Fruit fly (Drosophila melanogaster) whole organism, embryonic: ENCODE data around the gene CG34353.

Experiments
- Awh ChIP-seq: fragments of 200-800 bp; sonication (Bioruptor generic); IDR thresholded peaks from 2 replicates; pipeline ENCODE4, ENCODE4 v1.3.6; 2022; ENCODE audit warnings: missing biosample characterization, missing genetic modification characterization
- Bgb ChIP-seq: fragments of 200-800 bp; sonication (Bioruptor generic); IDR thresholded peaks from 2 replicates; pipeline ENCODE4 v1.3.6; 2022; ENCODE audit warnings: missing biosample characterization, missing genetic modification characterization; ENCODE audit not compliant: partially characterized antibody
- Bteb2 ChIP-seq: fragments of 200-800 bp; sonication (Bioruptor generic); optimal IDR thresholded peaks from 2 replicates; lab custom pipeline; 2016; ENCODE audit warnings: missing biosample characterization, missing genetic modification characterization
- CG10979 ChIP-seq: fragments of 200-800 bp; sonication (Bioruptor generic); optimal IDR thresholded peaks from 2 replicates; lab custom pipeline; 2018; ENCODE audit warnings: missing biosample characterization, mild to moderate bottlenecking, missing genetic modification characterization, moderate library complexity
- CG11696 ChIP-seq: fragments of 200-800 bp; sonication (Bioruptor generic); IDR thresholded peaks from 2 replicates; pipeline ENCODE4 v1.3.6; 2022; ENCODE audit warnings: missing biosample characterization, missing genetic modification characterization
- CG12659 ChIP-seq: fragments of 200-800 bp; sonication (Bioruptor generic); optimal IDR thresholded peaks from 3 replicates; lab custom pipeline; 2017; ENCODE audit warnings: mild to moderate bottlenecking, missing biosample characterization, missing genetic modification reagents, missing genetic modification characterization
- CG13296 ChIP-seq: fragments of 200-800 bp; sonication (Bioruptor generic); optimal IDR thresholded peaks from 3 replicates; lab custom pipeline; 2018; ENCODE audit warnings: missing biosample characterization, mild to moderate bottlenecking, missing genetic modification characterization
- CG13624 ChIP-seq: fragments of 200-800 bp; sonication (Bioruptor generic); optimal IDR thresholded peaks from 2 replicates; lab custom pipeline; 2016; ENCODE audit warnings: missing biosample characterization, missing genetic modification characterization
- CG14014 ChIP-seq: fragments of 200-800 bp; sonication (Bioruptor generic); IDR thresholded peaks from 2 replicates; pipeline ENCODE4 v1.3.6; 2022; ENCODE audit warnings: missing biosample characterization, missing genetic modification characterization
- CG15011 ChIP-seq: fragments of 200-800 bp; sonication (Bioruptor generic); optimal IDR thresholded peaks from 3 replicates; lab custom pipeline; 2018; ENCODE audit warnings: missing biosample characterization, mild to moderate bottlenecking, missing genetic modification characterization
- CG15514 ChIP-seq: fragments of 200-800 bp; sonication (Bioruptor generic); optimal IDR thresholded peaks from 3 replicates; lab custom pipeline; 2017; ENCODE audit warnings: missing biosample characterization, missing genetic modification characterization, mild to moderate bottlenecking, moderate library complexity, missing genetic modification reagents
- CG17568 ChIP-seq: fragments of 200-800 bp; sonication (Bioruptor generic); optimal IDR thresholded peaks from 2 replicates; lab custom pipeline; 2018; ENCODE audit warnings: missing biosample characterization, mild to moderate bottlenecking, missing genetic modification characterization, moderate library complexity
- CG17912 ChIP-seq: fragments of 200-800 bp; sonication (Bioruptor generic); optimal IDR thresholded peaks from 2 replicates; lab custom pipeline; 2018; ENCODE audit warnings: missing biosample characterization, mild to moderate bottlenecking, missing genetic modification characterization
- CG18262 ChIP-seq: fragments of 200-800 bp; optimal IDR thresholded peaks from 3 replicates; lab custom pipeline; 2019; ENCODE audit warnings: missing biosample characterization, mild to moderate bottlenecking, missing genetic modification characterization, moderate library complexity
- CG18764 ChIP-seq: fragments of 200-800 bp; sonication (Bioruptor generic); optimal IDR thresholded peaks from 3 replicates; lab custom pipeline; 2016; ENCODE audit warnings: missing biosample characterization, missing genetic modification characterization
- CG33557 ChIP-seq: fragments of 200-800 bp; sonication (Bioruptor generic); optimal IDR thresholded peaks from 2 replicates; lab custom pipeline; 2019; ENCODE audit warnings: missing biosample characterization, mild to moderate bottlenecking, missing genetic modification characterization, moderate library complexity
- CG6175 ChIP-seq: fragments of 200-800 bp; sonication (Bioruptor generic); IDR thresholded peaks from 3 replicates; pipeline ENCODE4 v1.3.6; 2022; ENCODE audit warnings: missing biosample characterization, missing genetic modification characterization
- CG6813 ChIP-seq: fragments of 200-800 bp; sonication (Bioruptor generic); optimal IDR thresholded peaks from 2 replicates; lab custom pipeline; 2017; ENCODE audit warnings: missing biosample characterization, missing genetic modification characterization, mild to moderate bottlenecking, moderate library complexity, missing genetic modification reagents
- CG8089 ChIP-seq: fragments of 200-800 bp; sonication (Bioruptor generic); optimal IDR thresholded peaks from 3 replicates; lab custom pipeline; 2016; ENCODE audit warnings: missing biosample characterization, missing genetic modification characterization
- CG8765 ChIP-seq: fragments of 200-800 bp; sonication (Bioruptor generic); IDR thresholded peaks from 2 replicates; pipeline ENCODE4 v1.3.6; 2022; ENCODE audit warnings: missing biosample characterization, missing genetic modification characterization
- CG9797 ChIP-seq: fragments of 200-800 bp; sonication (Bioruptor generic); optimal IDR thresholded peaks from 3 replicates; lab custom pipeline; 2018; ENCODE audit warnings: missing biosample characterization, mild to moderate bottlenecking, missing genetic modification characterization
- CG9932 ChIP-seq: fragments of 200-800 bp; sonication (Bioruptor generic); IDR thresholded peaks from 2 replicates; pipeline ENCODE4 v1.3.6; 2022; ENCODE audit warnings: missing biosample characterization, missing genetic modification characterization
- CTCF ChIP-seq: fragments of 200-800 bp; sonication (Bioruptor generic); optimal IDR thresholded peaks from 2 replicates; lab custom pipeline; 2017; ENCODE audit warnings: missing biosample characterization, mild to moderate bottlenecking, missing genetic modification characterization, moderate library complexity
- Chrac-16 ChIP-seq: fragments of 200-800 bp; sonication (Bioruptor generic); optimal IDR thresholded peaks from 3 replicates; lab custom pipeline; 2016; ENCODE audit warnings: missing biosample characterization, missing genetic modification characterization
- CrebB ChIP-seq: fragments of 200-800 bp; sonication (Bioruptor generic); optimal IDR thresholded peaks from 3 replicates; lab custom pipeline; 2018; ENCODE audit warnings: missing biosample characterization, mild to moderate bottlenecking, missing genetic modification characterization
- E2f1 ChIP-seq: fragments of 200-800 bp; sonication (Bioruptor generic); IDR thresholded peaks from 2 replicates; pipeline ENCODE4 v1.3.6; 2022; ENCODE audit warnings: missing biosample characterization, missing genetic modification characterization
- Eip74EF ChIP-seq, 2 experiments: fragments of 200-800 bp in 1 of 2; fragments of >200 bp in 1 of 2; sonication (Bioruptor generic) in 1 of 2; optimal IDR thresholded peaks; 2 replicates each; lab custom pipeline; 2017 to 2019; ENCODE audit warnings: missing biosample characterization in 2 of 2, missing genetic modification characterization in 2 of 2, mild to moderate bottlenecking in 1 of 2, moderate library complexity in 1 of 2
- Ets65A ChIP-seq: fragments of 200-800 bp; sonication (Bioruptor generic); peaks from one replicate; lab custom pipeline; 2016; ENCODE audit warnings: missing biosample characterization, missing genetic modification characterization
- H15 ChIP-seq: fragments of 200-800 bp; sonication (Bioruptor generic); IDR thresholded peaks from 3 replicates; pipeline ENCODE4 v1.3.6; 2022; ENCODE audit warnings: missing biosample characterization, missing genetic modification characterization
- Hsf ChIP-seq: fragments of 200-800 bp; sonication (Bioruptor generic); optimal IDR thresholded peaks from 3 replicates; lab custom pipeline; 2016; ENCODE audit warnings: missing biosample characterization, missing genetic modification characterization
- NC2α ChIP-seq: fragments of 200-800 bp; sonication (Bioruptor generic); optimal IDR thresholded peaks from 2 replicates; lab custom pipeline; 2016; ENCODE audit warnings: missing biosample characterization, missing genetic modification characterization
- NK7.1 ChIP-seq: fragments of 200-800 bp; sonication (Bioruptor generic); optimal IDR thresholded peaks from 3 replicates; lab custom pipeline; 2016; ENCODE audit warnings: missing biosample characterization, missing genetic modification characterization
- Pdp1 ChIP-seq, 2 experiments: fragments of 200-800 bp; sonication (Bioruptor generic); optimal IDR thresholded peaks; 3 replicates each; lab custom pipeline; 2016; ENCODE audit warnings: missing biosample characterization in 2 of 2, missing genetic modification characterization in 2 of 2, mild to moderate bottlenecking in 1 of 2, moderate library complexity in 1 of 2
- Sry-β ChIP-seq: fragments of 200-800 bp; sonication (Bioruptor generic); optimal IDR thresholded peaks from 2 replicates; lab custom pipeline; 2018; ENCODE audit warnings: missing biosample characterization, mild to moderate bottlenecking, missing genetic modification characterization, moderate library complexity
- Vsx1 ChIP-seq: fragments of 200-800 bp; sonication (Bioruptor generic); optimal IDR thresholded peaks from 2 replicates; lab custom pipeline; 2017; ENCODE audit warnings: missing biosample characterization, mild to moderate bottlenecking, missing genetic modification characterization, missing genetic modification reagents
- ato ChIP-seq: fragments of 200-800 bp; sonication (Bioruptor generic); IDR thresholded peaks from 2 replicates; pipeline ENCODE4 v1.3.6; 2022; ENCODE audit warnings: missing biosample characterization, missing genetic modification characterization; ENCODE audit not compliant: partially characterized antibody
- bcd ChIP-seq: fragments of 200-800 bp; sonication (Bioruptor generic); optimal IDR thresholded peaks from 2 replicates; lab custom pipeline; 2017; ENCODE audit warnings: missing biosample characterization, mild to moderate bottlenecking, missing genetic modification characterization
- chn ChIP-seq: fragments of 200-800 bp; sonication (Bioruptor generic); optimal IDR thresholded peaks from 2 replicates; lab custom pipeline; 2016; ENCODE audit warnings: missing biosample characterization, missing genetic modification characterization
- disco-r ChIP-seq: fragments of 200-800 bp; sonication (Bioruptor generic); optimal IDR thresholded peaks from 2 replicates; lab custom pipeline; 2016; ENCODE audit warnings: missing biosample characterization, missing genetic modification characterization
- dmrt99B ChIP-seq: fragments of 200-800 bp; sonication (Bioruptor generic); optimal IDR thresholded peaks from 2 replicates; lab custom pipeline; 2018; ENCODE audit warnings: missing biosample characterization, mild to moderate bottlenecking, missing genetic modification characterization, moderate library complexity
- gce ChIP-seq: fragments of 200-800 bp; sonication (Bioruptor generic); IDR thresholded peaks from 3 replicates; pipeline ENCODE4 v1.3.6; 2022; ENCODE audit warnings: missing biosample characterization, missing genetic modification characterization
- gsb-n ChIP-seq: fragments of 200-800 bp; sonication (Bioruptor generic); optimal IDR thresholded peaks from 3 replicates; lab custom pipeline; 2018; ENCODE audit warnings: missing biosample characterization, mild to moderate bottlenecking, missing genetic modification characterization
- ham ChIP-seq: fragments of 200-800 bp; sonication (Bioruptor generic); IDR thresholded peaks from 2 replicates; pipeline ENCODE4 v1.3.6; 2022; ENCODE audit warnings: missing biosample characterization, missing genetic modification characterization
- hth ChIP-seq: fragments of >200 bp; optimal IDR thresholded peaks from 2 replicates; lab custom pipeline; 2017; ENCODE audit warnings: inconsistent platforms
- nerfin-1 ChIP-seq: fragments of 200-800 bp; sonication (Bioruptor generic); optimal IDR thresholded peaks from 3 replicates; lab custom pipeline; 2019; ENCODE audit warnings: missing biosample characterization, mild to moderate bottlenecking, missing genetic modification characterization, moderate library complexity
- psq ChIP-seq: fragments of 200-800 bp; sonication (Bioruptor generic); optimal IDR thresholded peaks from 2 replicates; lab custom pipeline; 2017; ENCODE audit warnings: missing biosample characterization, missing genetic modification characterization
- pzg ChIP-seq: fragments of 200-800 bp; sonication (Bioruptor generic); optimal IDR thresholded peaks from 3 replicates; lab custom pipeline; 2018; ENCODE audit warnings: missing biosample characterization, mild to moderate bottlenecking, missing genetic modification characterization, moderate library complexity
- sug ChIP-seq: fragments of 200-800 bp; optimal IDR thresholded peaks from 2 replicates; lab custom pipeline; 2019; ENCODE audit warnings: missing biosample characterization, mild to moderate bottlenecking, missing genetic modification characterization, moderate library complexity
- wek ChIP-seq: fragments of 200-800 bp; sonication (Bioruptor generic); optimal IDR thresholded peaks from 3 replicates; lab custom pipeline; 2018; ENCODE audit warnings: missing biosample characterization, mild to moderate bottlenecking, missing genetic modification characterization, moderate library complexity
- zfh2 ChIP-seq: fragments of 200-800 bp; sonication (Bioruptor generic); optimal IDR thresholded peaks from 2 replicates; lab custom pipeline; 2016; ENCODE audit warnings: missing biosample characterization, missing genetic modification characterization

Gene CG34353

DNA sequence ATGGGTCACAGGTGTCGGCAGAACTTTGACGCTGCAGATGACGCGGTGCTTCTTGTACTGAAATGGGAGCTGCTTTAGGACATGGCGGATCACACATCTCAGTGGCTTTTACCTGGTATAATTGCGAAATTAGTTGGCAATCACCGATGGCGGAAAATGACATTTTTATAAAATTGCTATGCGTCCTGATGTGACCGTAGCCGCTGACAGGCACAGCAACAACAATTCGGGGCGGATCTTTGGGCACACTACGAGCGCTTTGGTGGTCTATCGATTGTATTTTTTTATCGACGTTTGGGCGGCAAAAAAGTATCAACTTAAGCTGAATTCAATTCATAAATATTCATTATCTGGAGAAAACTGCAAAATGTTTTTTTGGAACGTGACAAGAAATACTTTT, 48.2 kb upstream of the CG34353 start, which contains the start of gene CG4951 (continued):
- no peak for TF ChIP-seq CG8089 (GFP tag; lab: Kevin White, UChicago)
- TF ChIP-seq CG15514 (GFP tag; lab: Kevin White, UChicago) = peak; percentile 68
- no peak for TF ChIP-seq CrebB (tag; lab: Kevin White, UChicago)
- TF ChIP-seq NK7.1 (GFP tag; lab: Kevin White, UChicago) = no peak
- TF ChIP-seq CG17912 = no peak
- TF ChIP-seq wek (GFP tag; lab: Kevin White, UChicago) = no peak
- peak; percentile 91 for TF ChIP-seq pzg (GFP tag; lab: Kevin White, UChicago)
- TF ChIP-seq CG6175 = no peak
- TF ChIP-seq CG8765 (GFP tag; lab: Robert Waterston, UW) = no peak
- peak; percentile 95 for TF ChIP-seq CG9797 (GFP tag; lab: Kevin White, UChicago)
- no peak for TF ChIP-seq CG14014
- TF ChIP-seq bcd (GFP tag; lab: Kevin White, UChicago) = no peak
- TF ChIP-seq CG18764 (GFP tag; lab: Kevin White, UChicago) = no peak
- no peak for TF ChIP-seq ham (GFP tag; lab: Robert Waterston, UW)
- no peak for TF ChIP-seq Ets65A (GFP tag; lab: Kevin White, UChicago)
- TF ChIP-seq Awh (GFP tag; lab: Robert Waterston, UW) = no peak
- no peak for TF ChIP-seq Hsf (GFP tag; lab: Kevin White, UChicago)
- TF ChIP-seq chn (GFP tag; lab: Kevin White, UChicago) = no peak
- no peak for TF ChIP-seq Eip74EF (GFP tag; optimal IDR thresholded peaks at IDR 0.05; lab: Kevin White, UChicago)
- TF ChIP-seq CG11696 (GFP tag; lab: Robert Waterston, UW) = no peak
- TF ChIP-seq CG15011 = no peak
- no peak for TF ChIP-seq H15 (GFP tag; lab: Robert Waterston, UW)
- TF ChIP-seq CG17568 (GFP tag; lab: Kevin White, UChicago) = no peak
- no peak for TF ChIP-seq zfh2 (GFP tag; lab: Kevin White, UChicago)
- TF ChIP-seq CG10979 (tag; lab: Kevin White, UChicago) = no peak
- no peak for TF ChIP-seq CTCF (GFP tag; lab: Kevin White, UChicago)
- no peak for TF ChIP-seq gce
- TF ChIP-seq CG13624 (GFP tag; lab: Kevin White, UChicago) = no peak
- TF ChIP-seq NC2α (GFP tag; lab: Kevin White, UChicago) = no peak
- no peak for TF ChIP-seq disco-r (GFP tag; lab: Kevin White, UChicago)
- peak; percentile 61 for TF ChIP-seq Bgb (GFP tag; lab: Robert Waterston, UW)
- TF ChIP-seq Pdp1 (GFP tag; optimal IDR thresholded peaks at IDR 0.05; lab: Kevin White, UChicago) = no peak
- no peak for TF ChIP-seq CG18262 (tag; lab: Kevin White, UChicago)
- no peak for TF ChIP-seq CG33557 (GFP tag; lab: Kevin White, UChicago)
- no peak for TF ChIP-seq Vsx1 (GFP tag; lab: Kevin White, UChicago)
- TF ChIP-seq gsb-n (tag; lab: Kevin White, UChicago) = no peak
- TF ChIP-seq ato (GFP tag; lab: Robert Waterston, UW) = 0 out of 2 replicates have a peak, but pooled peaks have one; percentile 23
- TF ChIP-seq sug = no peak
- no peak for TF ChIP-seq E2f1 (GFP tag; lab: Robert Waterston, UW)
- no peak for TF ChIP-seq CG9932 (GFP tag; lab: Robert Waterston, UW)
- no peak for TF ChIP-seq Sry-β (GFP tag; lab: Kevin White, UChicago)
- no peak for TF ChIP-seq CG6813 (GFP tag; lab: Kevin White, UChicago)
- TF ChIP-seq Bteb2 (GFP tag; lab: Kevin White, UChicago) = no peak
- TF ChIP-seq hth (lab: Kevin White, UChicago) = no peak
- no peak for TF ChIP-seq dmrt99B (tag; lab: Kevin White, UChicago)
- no peak for TF ChIP-seq psq (GFP tag; lab: Kevin White, UChicago)
- peak; percentile 19 for TF ChIP-seq nerfin-1 (tag; lab: Kevin White, UChicago)
- no peak for TF ChIP-seq CG13296
- TF ChIP-seq CG12659 (GFP tag; lab: Kevin White, UChicago) = peak; percentile 2
- TF ChIP-seq Chrac-16 = no peak
